Fruit fly (Drosophila melanogaster): ENCODE results near the gene Dpp10.

Gene Dpp10

DNA sequence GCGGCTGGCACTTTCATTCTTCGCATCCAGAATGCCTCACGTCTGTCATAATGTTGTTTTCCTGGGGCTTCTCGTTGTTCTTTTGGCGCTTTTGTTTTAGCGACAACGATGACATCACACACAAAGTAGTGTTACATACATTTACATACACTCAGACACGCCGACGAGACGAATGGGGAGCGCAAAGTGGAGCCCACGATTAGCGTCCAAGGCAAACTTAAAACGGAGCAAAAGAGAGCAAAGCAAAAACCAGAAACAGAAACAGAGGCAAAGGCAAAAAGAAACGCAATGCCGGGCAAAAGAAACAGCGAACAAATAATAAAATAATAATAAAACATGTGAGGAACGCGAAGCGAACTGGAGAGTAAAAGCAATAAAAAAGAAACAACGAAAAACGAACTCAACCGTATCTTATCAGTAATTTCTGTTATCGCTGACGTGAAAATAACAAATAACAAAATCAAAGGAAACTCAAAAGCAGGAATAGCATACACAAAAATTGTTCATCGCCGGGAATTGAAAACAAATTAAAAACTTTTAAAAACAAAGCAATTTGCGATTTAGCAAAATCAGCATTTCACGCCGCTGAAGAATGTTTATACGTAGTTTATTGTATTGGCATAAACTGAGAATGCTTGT is 43.7 kb upstream of the Dpp10 start:
- TF ChIP-seq CG8159 (tag; optimal IDR thresholded peaks at IDR 0.05) (no peak), gl (tag; optimal IDR thresholded peaks at IDR 0.05) (peak; percentile 58), CG13204 (GFP tag; optimal IDR thresholded peaks at IDR 0.05) (no peak), CG10348 (GFP tag; IDR thresholded peaks at IDR 0.05) (no peak), Pif1A (GFP tag; optimal IDR thresholded peaks at IDR 0.05) (no peak), fd96Ca (GFP tag; IDR thresholded peaks at IDR 0.05) (0 out of 3 replicates have a peak, but pooled peaks have one; percentile 38), Snoo (tag; optimal IDR thresholded peaks at IDR 0.05) (no peak), CG12605 (GFP tag; IDR thresholded peaks at IDR 0.05) (0 out of 2 replicates have a peak, but pooled peaks have one; percentile 11), CG8301 (tag; optimal IDR thresholded peaks at IDR 0.05) (no peak), CG34367 (tag; optimal IDR thresholded peaks at IDR 0.05) (no peak), EcR (GFP tag; optimal IDR thresholded peaks at IDR 0.05) (peak; percentile 28), D1 (tag; optimal IDR thresholded peaks at IDR 0.05) (no peak), CG4496 (GFP tag; IDR thresholded peaks at IDR 0.05) (peak; percentile 34; the same call in 1 of the 3 replicates), Ets98B (GFP tag; IDR thresholded peaks at IDR 0.05) (no peak), CG32121 (GFP tag; IDR thresholded peaks at IDR 0.05) (no peak), CG17806 (tag; optimal IDR thresholded peaks at IDR 0.05) (no peak), Pif1B (GFP tag; optimal IDR thresholded peaks at IDR 0.05) (peak; percentile 17), CG15710 (tag; optimal IDR thresholded peaks at IDR 0.05) (no peak), rn (GFP tag; IDR thresholded peaks at IDR 0.05) (no peak), CG14655 (GFP tag; optimal IDR thresholded peaks at IDR 0.05) (no peak), CG9948 (tag; optimal IDR thresholded peaks at IDR 0.05) (no peak)

DNA sequence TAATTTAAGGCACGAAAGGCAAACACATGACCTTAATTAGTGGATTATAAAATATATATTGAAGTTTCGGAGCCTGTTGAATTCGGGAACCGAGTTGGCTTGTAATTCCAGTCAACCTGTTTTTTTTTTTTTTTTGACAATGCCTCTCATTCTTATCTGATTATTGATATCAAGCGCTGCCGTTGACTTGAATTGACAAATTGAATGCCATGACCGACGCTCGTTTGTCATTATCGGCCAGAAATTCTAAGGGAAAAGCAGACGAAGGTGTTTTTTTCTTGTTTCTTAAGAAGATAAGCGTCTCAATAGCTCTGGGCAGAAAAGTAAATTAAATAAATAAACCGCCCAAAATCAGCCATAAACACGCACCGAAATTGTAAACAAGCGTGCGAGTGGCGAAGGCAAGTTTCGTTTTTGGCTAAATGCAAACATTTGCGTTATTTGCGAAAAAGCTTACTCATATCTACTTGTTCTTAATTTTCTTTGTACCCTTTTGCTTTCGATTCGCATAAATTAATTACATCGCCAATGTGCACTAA is 42.4 kb upstream of the Dpp10 start:
- TF ChIP-seq Ets98B (GFP tag; IDR thresholded peaks at IDR 0.05) (no peak), CG8301 (tag; optimal IDR thresholded peaks at IDR 0.05) (no peak), Pif1A (GFP tag; optimal IDR thresholded peaks at IDR 0.05) (no peak), CG12605 (GFP tag; IDR thresholded peaks at IDR 0.05) (no peak), Snoo (tag; optimal IDR thresholded peaks at IDR 0.05) (no peak), gl (tag; optimal IDR thresholded peaks at IDR 0.05) (no peak), CG13204 (GFP tag; optimal IDR thresholded peaks at IDR 0.05) (no peak), CG14655 (GFP tag; optimal IDR thresholded peaks at IDR 0.05) (no peak), CG17806 (tag; optimal IDR thresholded peaks at IDR 0.05) (no peak), CG4496 (GFP tag; IDR thresholded peaks at IDR 0.05) (no peak), fd96Ca (GFP tag; IDR thresholded peaks at IDR 0.05) (no peak), CG9948 (tag; optimal IDR thresholded peaks at IDR 0.05) (no peak), CG32121 (GFP tag; IDR thresholded peaks at IDR 0.05) (no peak), CG34367 (tag; optimal IDR thresholded peaks at IDR 0.05) (no peak), Pif1B (GFP tag; optimal IDR thresholded peaks at IDR 0.05) (no peak)

DNA sequence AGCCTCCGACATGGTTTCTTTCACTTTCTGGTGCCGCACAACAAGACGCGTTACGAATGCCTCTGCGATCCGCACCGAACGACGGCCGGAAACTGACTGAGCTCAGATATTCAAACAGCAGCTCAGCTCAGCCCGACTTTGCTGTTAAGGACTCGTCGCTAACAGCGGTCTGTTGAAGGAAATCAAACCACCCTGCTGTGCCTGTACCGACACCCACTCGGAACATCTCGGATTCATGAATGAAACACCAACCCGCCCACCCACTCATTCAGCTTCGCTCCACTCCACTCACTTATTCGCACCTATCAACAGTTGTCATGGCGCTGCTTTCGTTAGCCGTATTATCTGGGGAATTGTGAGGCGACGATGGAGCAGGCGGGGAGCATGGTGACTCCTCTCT is 31.4 kb upstream of the Dpp10 start, which contains the start of gene Oatp26F:
Gene Oatp26F (minus strand): TSS at position 101 of the 400 bp plus-strand sequence.
- TF ChIP-seq Pif1A (GFP tag; optimal IDR thresholded peaks at IDR 0.05), result no peak
- no peak for TF ChIP-seq gl (tag; optimal IDR thresholded peaks at IDR 0.05)
- no peak for TF ChIP-seq EcR (GFP tag; optimal IDR thresholded peaks at IDR 0.05)
- no peak for TF ChIP-seq D1 (tag; optimal IDR thresholded peaks at IDR 0.05)

DNA sequence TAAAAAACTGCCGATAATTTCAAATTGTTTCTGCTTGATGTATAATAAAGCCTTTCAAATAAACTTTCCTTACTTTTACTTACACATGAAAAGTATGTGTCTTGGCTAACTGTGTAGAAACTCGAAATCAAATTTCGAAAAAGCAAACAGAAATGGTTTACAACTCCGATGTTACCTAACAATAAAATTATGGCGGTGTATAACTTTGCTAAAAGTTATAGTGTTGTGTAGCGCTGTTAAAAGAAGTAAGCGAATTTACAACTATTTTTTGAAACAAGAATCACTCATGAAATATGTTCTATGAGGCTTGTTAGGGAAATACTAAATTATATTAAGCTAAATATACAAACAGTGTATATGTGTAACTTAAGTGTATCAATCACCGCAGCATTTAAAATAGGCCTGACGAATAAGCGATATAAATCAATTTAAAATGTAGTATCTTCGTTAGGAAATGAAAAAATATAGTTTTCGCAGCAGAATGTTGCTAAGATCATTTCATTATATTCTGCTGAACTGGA is 21.8 kb upstream of the Dpp10 start, which contains the start of gene CG34345:
Gene CG34345 (plus strand): TSS at position 471 of the 521 bp plus-strand sequence.
- no peak for TF ChIP-seq gl (tag; optimal IDR thresholded peaks at IDR 0.05)
- TF ChIP-seq D1 (tag; optimal IDR thresholded peaks at IDR 0.05), result peak; percentile 78

DNA sequence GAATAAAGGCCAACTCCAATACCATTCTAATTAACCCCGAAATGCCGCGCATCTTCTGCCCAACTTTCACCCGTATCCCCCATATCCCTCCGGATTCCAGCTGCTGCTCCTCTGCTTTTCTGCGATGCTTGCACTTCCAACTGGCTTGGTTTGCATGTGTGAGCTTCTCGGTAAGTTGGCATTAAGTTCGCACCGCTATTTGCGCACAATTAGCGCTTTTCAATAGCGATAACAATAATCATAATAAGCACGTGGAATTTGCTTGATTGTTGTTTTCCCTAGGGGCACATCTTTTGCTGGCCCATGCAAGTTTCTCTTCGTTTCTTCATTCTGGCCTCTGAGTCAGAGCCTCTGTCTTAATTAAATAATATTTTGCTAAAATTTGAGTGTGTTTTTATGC is 21.2 kb upstream of the Dpp10 start:
- no peak for TF ChIP-seq CG14655 (GFP tag; optimal IDR thresholded peaks at IDR 0.05)

DNA sequence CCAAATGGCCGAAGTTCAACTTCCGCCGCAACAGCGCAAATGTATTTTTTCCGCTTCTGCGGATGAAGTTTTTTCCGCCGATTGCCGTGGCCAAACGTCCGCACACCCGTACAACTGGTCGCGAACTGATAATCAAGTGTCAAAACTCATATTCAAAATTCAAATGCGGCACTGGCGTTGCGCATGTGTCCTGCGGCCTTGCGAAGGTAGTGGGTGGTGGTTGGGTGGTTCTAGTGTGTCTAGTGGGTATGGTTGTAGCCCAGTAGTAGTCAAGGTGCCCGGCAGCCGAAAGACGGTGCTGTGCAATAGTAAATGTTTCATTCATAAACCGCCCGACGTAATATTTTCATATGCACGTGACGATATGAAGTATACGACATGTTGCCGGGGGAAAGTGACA is 20.7 kb upstream of the Dpp10 start, which contains the start of gene DIP-iota:
Gene DIP-iota (minus strand): TSS at position 101 of the 400 bp plus-strand sequence.
- TF ChIP-seq gl (tag; optimal IDR thresholded peaks at IDR 0.05), result no peak
- no peak for TF ChIP-seq fd96Ca (GFP tag; IDR thresholded peaks at IDR 0.05)
- TF ChIP-seq CG9948 (tag; optimal IDR thresholded peaks at IDR 0.05), result no peak
- no peak for TF ChIP-seq Pif1B (GFP tag; optimal IDR thresholded peaks at IDR 0.05)

DNA sequence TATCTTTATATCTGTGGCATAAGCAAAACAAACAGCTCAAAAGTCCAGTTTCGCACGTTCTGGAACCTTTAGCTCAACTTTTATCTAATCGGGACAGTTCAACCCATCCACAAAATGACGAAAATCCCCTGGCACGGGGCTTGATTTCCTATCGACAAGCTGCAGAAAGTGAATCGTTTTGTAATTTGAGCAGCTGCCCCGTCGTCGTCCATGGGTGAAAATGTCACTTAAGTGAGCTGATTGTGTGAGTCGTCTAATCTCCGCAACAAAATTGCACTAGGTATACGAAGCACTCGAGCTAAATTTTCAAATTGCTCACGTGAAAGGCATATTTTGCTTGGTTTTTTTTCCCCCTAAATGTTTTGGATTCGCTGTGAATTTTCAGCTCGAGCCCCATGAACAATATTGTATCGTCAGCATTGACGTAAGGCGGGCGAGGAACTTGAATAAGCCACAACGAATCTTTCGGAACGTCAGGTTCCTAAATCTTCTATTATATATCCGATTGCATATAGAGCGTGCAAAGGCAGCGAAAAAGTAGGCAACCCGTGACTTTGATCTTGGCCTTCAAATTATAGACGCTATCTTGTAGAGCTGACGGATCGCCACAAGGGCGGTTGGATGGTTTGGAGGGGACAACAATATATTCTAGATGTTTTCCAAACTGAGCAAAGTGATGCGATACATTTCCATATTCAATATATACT is 13.5 kb upstream of the Dpp10 start:
- no peak for TF ChIP-seq gl (tag; optimal IDR thresholded peaks at IDR 0.05)
- no peak for TF ChIP-seq CG8159 (tag; optimal IDR thresholded peaks at IDR 0.05)
- TF ChIP-seq CG12605 (GFP tag; IDR thresholded peaks at IDR 0.05), result no peak
- TF ChIP-seq EcR (GFP tag; optimal IDR thresholded peaks at IDR 0.05), result no peak
- TF ChIP-seq rn (GFP tag; IDR thresholded peaks at IDR 0.05), result no peak
- no peak for TF ChIP-seq CG34367 (tag; optimal IDR thresholded peaks at IDR 0.05)
- no peak for TF ChIP-seq CG32121 (GFP tag; IDR thresholded peaks at IDR 0.05)
- no peak for TF ChIP-seq D1 (tag; optimal IDR thresholded peaks at IDR 0.05)
- TF ChIP-seq CG4496 (GFP tag; IDR thresholded peaks at IDR 0.05), result no peak
- TF ChIP-seq Ets98B (GFP tag; IDR thresholded peaks at IDR 0.05), result no peak
- TF ChIP-seq CG17806 (tag; optimal IDR thresholded peaks at IDR 0.05), result no peak
- TF ChIP-seq Snoo (tag; optimal IDR thresholded peaks at IDR 0.05), result no peak
- TF ChIP-seq CG13204 (GFP tag; optimal IDR thresholded peaks at IDR 0.05), result no peak
- TF ChIP-seq CG8301 (tag; optimal IDR thresholded peaks at IDR 0.05), result no peak
- TF ChIP-seq CG15710 (tag; optimal IDR thresholded peaks at IDR 0.05), result no peak
- TF ChIP-seq CG9948 (tag; optimal IDR thresholded peaks at IDR 0.05), result no peak
- no peak for TF ChIP-seq Pif1B (GFP tag; optimal IDR thresholded peaks at IDR 0.05)
- TF ChIP-seq CG14655 (GFP tag; optimal IDR thresholded peaks at IDR 0.05), result no peak

Measured in whole organism, pupa.